Worm (Caenorhabditis elegans): ENCODE data around the gene flp-18.

flp-18 gene

DNA sequence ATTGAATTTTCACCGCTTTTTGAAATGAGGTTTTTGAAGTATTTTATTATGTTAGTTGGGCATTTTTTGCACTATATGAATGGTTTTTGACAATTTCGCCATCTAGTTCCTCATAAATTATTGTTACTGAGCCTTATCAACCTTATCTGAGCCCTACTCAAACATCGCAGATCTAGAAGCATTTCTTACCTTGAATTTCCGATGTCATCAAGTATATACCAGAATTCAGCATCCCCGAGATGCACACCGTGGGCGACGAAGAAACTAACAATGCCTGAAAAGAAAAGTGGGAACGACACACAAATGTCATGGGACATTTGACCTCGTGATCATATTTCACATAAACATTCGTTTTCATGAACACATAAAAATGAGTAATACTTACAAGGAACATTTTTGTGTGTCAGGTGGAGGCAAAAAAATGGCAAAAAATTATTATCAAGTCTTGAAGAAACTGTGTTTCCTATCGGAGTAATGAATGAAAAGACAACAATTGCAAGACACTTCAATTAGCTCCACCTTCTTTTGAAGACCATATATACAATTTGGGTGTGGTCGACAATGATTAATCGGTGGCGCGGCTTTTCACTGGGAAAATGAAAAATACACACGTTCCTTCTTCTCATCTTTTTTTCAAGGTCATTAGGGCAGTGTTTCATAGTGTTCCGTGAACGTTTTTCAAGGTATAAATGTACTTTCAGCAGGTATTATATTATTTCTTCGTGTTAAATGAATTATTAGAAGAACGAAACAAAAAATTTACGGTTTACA is 45.9 kb downstream of the flp-18 start:
- TF ChIP-seq lsy-2 (tag; optimal IDR thresholded peaks at IDR 0.05) (peak in 1 of 2 experiments; percentile 39), mep-1 (tag; optimal IDR thresholded peaks at IDR 0.05) (peak; percentile 51), php-3 (GFP tag; IDR thresholded peaks at IDR 0.05) (peak; percentile 84), nhr-102 (tag; optimal IDR thresholded peaks at IDR 0.05) (no peak), zag-1 (tag; optimal IDR thresholded peaks at IDR 0.05) (no peak), mdl-1 (tag; optimal IDR thresholded peaks at IDR 0.05) (peak in 1 of 2 experiments; percentile 2), gei-8 (GFP tag; optimal IDR thresholded peaks at IDR 0.05) (no peak), attf-4 (tag; optimal IDR thresholded peaks at IDR 0.05) (no peak), zip-2 (tag; optimal IDR thresholded peaks at IDR 0.05) (no peak), ZK546.5 (tag; optimal IDR thresholded peaks at IDR 0.05) (no peak), zfp-3 (GFP tag; conservative IDR thresholded peaks at IDR 0.05) (no peak), T26A8.4 (GFP tag; IDR thresholded peaks at IDR 0.05) (no peak), ceh-82 (tag; optimal IDR thresholded peaks at IDR 0.05) (no peak), sdz-12 (GFP tag; optimal IDR thresholded peaks at IDR 0.05) (no peak), egl-43 (GFP tag; IDR thresholded peaks at IDR 0.05) (no peak), nhr-28 (tag; optimal IDR thresholded peaks at IDR 0.05) (peak; percentile 51), F49E8.2 (tag; optimal IDR thresholded peaks at IDR 0.05; ENCODE audit: borderline replicate concordance) (no peak), skn-1 (tag; optimal IDR thresholded peaks at IDR 0.05) (no peak), dmd-6 (GFP tag; IDR thresholded peaks at IDR 0.05) (peak; percentile 57), F10B5.3 (tag; optimal IDR thresholded peaks at IDR 0.05) (no peak), daf-16 (GFP tag; optimal IDR thresholded peaks at IDR 0.05) (no peak), daf-16 (tag; optimal IDR thresholded peaks at IDR 0.05) (peak; percentile 70), rbr-2 (tag; optimal IDR thresholded peaks at IDR 0.05) (no peak), ceh-20 (GFP tag; IDR thresholded peaks at IDR 0.05) (peak; percentile 30; the same call in 1 of the 2 replicates), nhr-48 (tag; optimal IDR thresholded peaks at IDR 0.05) (no peak), fos-1 (tag; optimal IDR thresholded peaks at IDR 0.05) (no peak), aly-2 (tag; optimal IDR thresholded peaks at IDR 0.05) (no peak), zip-11 (GFP tag; IDR thresholded peaks at IDR 0.05) (no peak), lin-29 (GFP tag; IDR thresholded peaks at IDR 0.05) (no peak), daf-12 (tag; optimal IDR thresholded peaks at IDR 0.05) (no peak), dve-1 (tag; optimal IDR thresholded peaks at IDR 0.05; ENCODE audit: insufficient read depth) (peak; percentile 55), ama-1 (optimal IDR thresholded peaks at IDR 0.05) (no peak), mxl-3 (GFP tag; optimal IDR thresholded peaks at IDR 0.05) (no peak), mdt-29 (GFP tag; IDR thresholded peaks at IDR 0.05) (no peak), lin-1 (GFP tag; IDR thresholded peaks at IDR 0.05) (no peak), daf-19 (GFP tag; conservative IDR thresholded peaks at IDR 0.05) (no peak), lin-39 (tag; optimal IDR thresholded peaks at IDR 0.05) (no peak), Y48G9A.11 (GFP tag; IDR thresholded peaks at IDR 0.05) (no peak), nhr-237 (tag; optimal IDR thresholded peaks at IDR 0.05) (no peak), daf-8 (GFP tag; IDR thresholded peaks at IDR 0.05) (no peak), hif-1 (tag; optimal IDR thresholded peaks at IDR 0.05) (peak in 1 of 2 experiments; percentile 23), tag-97 (GFP tag; IDR thresholded peaks at IDR 0.05) (no peak), F37D6.2 (tag; optimal IDR thresholded peaks at IDR 0.05) (no peak), egl-27 (tag; optimal IDR thresholded peaks at IDR 0.05) (no peak), unc-62 (GFP tag; optimal IDR thresholded peaks at IDR 0.05 in 1 of 2) (no peak), unc-62 (tag; optimal IDR thresholded peaks at IDR 0.05) (no peak), madf-9 (GFP tag; conservative IDR thresholded peaks at IDR 0.05) (0 out of 2 replicates have a peak, but pooled peaks have one; percentile 2), ztf-11 (tag; optimal IDR thresholded peaks at IDR 0.05) (no peak), nhr-77 (tag; optimal IDR thresholded peaks at IDR 0.05) (peak; percentile 65), duxl-1 (tag; optimal IDR thresholded peaks at IDR 0.05; ENCODE audit: poor library complexity) (no peak), aha-1 (tag) (no peak), ceh-62 (tag; optimal IDR thresholded peaks at IDR 0.05) (no peak)

All from whole organism, L4 larva.